Fruit fly (Drosophila melanogaster): Measurements from ENCODE around the gene Ucp4B.

The Ucp4B gene

DNA sequence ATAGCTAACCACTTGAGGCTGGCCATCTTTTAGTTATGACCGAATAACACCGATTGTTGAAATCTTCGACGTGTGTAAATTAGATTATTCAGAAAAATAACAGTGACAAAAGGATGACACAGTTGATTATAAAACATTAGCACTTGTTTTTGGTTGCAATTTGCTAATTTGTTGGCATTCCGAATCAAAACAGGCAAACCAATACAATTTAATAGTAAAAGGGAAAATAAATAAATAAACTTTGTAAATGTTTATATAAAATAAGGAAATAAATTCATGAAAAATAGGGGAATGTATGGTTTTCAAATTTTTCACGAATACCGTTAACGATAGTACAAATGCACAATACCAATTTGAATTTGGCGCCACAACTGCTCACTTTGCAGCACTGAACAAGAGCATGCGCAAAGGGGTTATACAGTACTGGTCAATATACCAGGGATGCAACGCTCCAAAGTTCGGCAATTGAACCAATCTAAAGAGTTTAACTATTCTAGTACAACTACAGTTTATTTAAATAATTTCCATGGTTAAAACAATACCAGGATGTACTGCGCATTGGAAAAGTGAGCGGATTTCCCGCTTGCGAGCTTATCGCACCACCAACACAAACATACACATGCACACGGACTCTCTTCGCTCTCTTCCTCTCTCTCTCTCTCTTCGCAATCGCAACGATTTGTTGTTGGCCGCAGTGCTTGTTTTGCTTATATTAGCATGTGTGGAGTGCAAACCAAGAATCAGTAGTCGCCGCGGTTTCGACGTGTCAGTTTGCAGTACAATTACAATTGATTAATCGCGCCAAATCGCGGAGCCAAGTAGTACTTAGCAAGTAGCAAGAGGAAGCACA, 26.2 kb upstream of the Ucp4B start, which contains the start of the genes Sfp26Ad and Gpdh1 (continued):
- TF ChIP-seq CG9817 (tag; optimal IDR thresholded peaks at IDR 0.05), result peak; percentile 60
- TF ChIP-seq CG12659 (GFP tag; optimal IDR thresholded peaks at IDR 0.05), result peak; percentile 84
- TF ChIP-seq CG7556 (GFP tag; optimal IDR thresholded peaks at IDR 0.05), result peak; percentile 78
- no peak for TF ChIP-seq org-1 (GFP tag; optimal IDR thresholded peaks at IDR 0.05)
- TF ChIP-seq wdn (GFP tag; IDR thresholded peaks at IDR 0.05), result no peak
- TF ChIP-seq CG13296 (GFP tag; optimal IDR thresholded peaks at IDR 0.05), result peak; percentile 69
- no peak for TF ChIP-seq h (optimal IDR thresholded peaks at IDR 0.05)
- peak; percentile 65 for TF ChIP-seq Mes4 (GFP tag; optimal IDR thresholded peaks at IDR 0.05)
- TF ChIP-seq Hr78 (GFP tag; optimal IDR thresholded peaks at IDR 0.05), result no peak
- no peak for TF ChIP-seq CG11560 (tag; IDR thresholded peaks at IDR 0.05)
- TF ChIP-seq zfh2 (GFP tag; optimal IDR thresholded peaks at IDR 0.05), result peak; percentile 76
- TF ChIP-seq CG8924 (tag; optimal IDR thresholded peaks at IDR 0.05), result peak; percentile 75
- peak; percentile 59 for TF ChIP-seq slp2 (GFP tag; optimal IDR thresholded peaks at IDR 0.05)
- TF ChIP-seq CG13287 (GFP tag; IDR thresholded peaks at IDR 0.05; ENCODE audit: partially characterized antibody), result peak; percentile 67
- TF ChIP-seq CG7271 (tag; optimal IDR thresholded peaks at IDR 0.05), result no peak
- TF ChIP-seq CG1792 (GFP tag; optimal IDR thresholded peaks at IDR 0.05), result peak; percentile 56
- TF ChIP-seq CG10147 (GFP tag; optimal IDR thresholded peaks at IDR 0.05), result peak; percentile 52
- TF ChIP-seq stwl (tag; optimal IDR thresholded peaks at IDR 0.05), result peak; percentile 85
- TF ChIP-seq zf30C (GFP tag; optimal IDR thresholded peaks at IDR 0.05), result no peak
- peak; percentile 46; the same call in 1 of the 3 replicates for TF ChIP-seq Mrtf (GFP tag; IDR thresholded peaks at IDR 0.05)
- TF ChIP-seq CG18011 (GFP tag; optimal IDR thresholded peaks at IDR 0.05), result peak; percentile 62
- TF ChIP-seq az2 (GFP tag; optimal IDR thresholded peaks at IDR 0.05), result peak; percentile 74
- peak; percentile 56; the same call in 1 of the 2 replicates for TF ChIP-seq CG11085 (GFP tag; IDR thresholded peaks at IDR 0.05)
- TF ChIP-seq da (GFP tag; optimal IDR thresholded peaks at IDR 0.05), result peak; percentile 10
- peak; percentile 56; the same call in 1 of the 2 replicates for TF ChIP-seq CG14014 (GFP tag; IDR thresholded peaks at IDR 0.05)
- no peak for TF ChIP-seq B-H1 (GFP tag; IDR thresholded peaks at IDR 0.05)
- TF ChIP-seq CG17186 (GFP tag; optimal IDR thresholded peaks at IDR 0.05), result peak; percentile 77
- peak; percentile 46 for TF ChIP-seq oc (tag; optimal IDR thresholded peaks at IDR 0.05)
- TF ChIP-seq dan (GFP tag; IDR thresholded peaks at IDR 0.05), result no peak
- peak; percentile 31 for TF ChIP-seq gfzf (GFP tag; optimal IDR thresholded peaks at IDR 0.05)
- no peak for TF ChIP-seq schlank (tag; optimal IDR thresholded peaks at IDR 0.05)
- TF ChIP-seq B-H2 (GFP tag; optimal IDR thresholded peaks at IDR 0.05), result peak; percentile 85
- peak; percentile 42; the same call in 1 of the 3 replicates for TF ChIP-seq CG6791 (GFP tag; IDR thresholded peaks at IDR 0.05; ENCODE audit: partially characterized antibody)
- TF ChIP-seq Atf-2 (GFP tag; optimal IDR thresholded peaks at IDR 0.05), result peak; percentile 34
- peak; percentile 67 for TF ChIP-seq en (GFP tag; optimal IDR thresholded peaks at IDR 0.05)
- peak; percentile 2 for TF ChIP-seq fd102C (GFP tag; optimal IDR thresholded peaks at IDR 0.05)
- TF ChIP-seq CG33557 (GFP tag; optimal IDR thresholded peaks at IDR 0.05), result peak; percentile 45
- peak; percentile 72 for TF ChIP-seq CoRest (tag; optimal IDR thresholded peaks at IDR 0.05)
- TF ChIP-seq aop (GFP tag; IDR thresholded peaks at IDR 0.05), result no peak
- no peak for TF ChIP-seq Stat92E (GFP tag; optimal IDR thresholded peaks at IDR 0.05)
- no peak for TF ChIP-seq sc (optimal IDR thresholded peaks at IDR 0.05)
- TF ChIP-seq sc (GFP tag; optimal IDR thresholded peaks at IDR 0.05), result no peak
- TF ChIP-seq CG10565 (GFP tag; optimal IDR thresholded peaks at IDR 0.05), result peak; percentile 68
- TF ChIP-seq chm (GFP tag; IDR thresholded peaks at IDR 0.05), result peak; percentile 73
- peak; percentile 81 for TF ChIP-seq vfl (GFP tag; optimal IDR thresholded peaks at IDR 0.05)
- TF ChIP-seq CG6854 (GFP tag; optimal IDR thresholded peaks at IDR 0.05), result peak; percentile 47
- TF ChIP-seq disco-r (GFP tag; optimal IDR thresholded peaks at IDR 0.05), result peak; percentile 16
- peak; percentile 77 for TF ChIP-seq Dll (GFP tag; IDR thresholded peaks at IDR 0.05; ENCODE audit: partially characterized antibody)
- peak; percentile 18 for TF ChIP-seq CG3838 (GFP tag; optimal IDR thresholded peaks at IDR 0.05)

Data from whole organism, embryonic.